Worm (Caenorhabditis elegans) whole organism, mixed stage, embryonic: ENCODE results near the gene pno-1.

ENCODE experiments used
- M03D4.4 ChIP-seq: sonication (generic microtip); optimal IDR thresholded peaks from 2 replicates; lab custom pipeline; 2017; ENCODE audit warnings: mild to moderate bottlenecking, missing genetic modification characterization, missing compliant biosample characterization
- bed-3 ChIP-seq: fragments of 200-800 bp; sonication (Bioruptor generic); optimal IDR thresholded peaks from 3 replicates; lab custom pipeline; 2018; ENCODE audit warnings: mild to moderate bottlenecking, missing genetic modification characterization, moderate library complexity, missing compliant biosample characterization
- blmp-1 ChIP-seq: fragments of 150-350 bp; optimal IDR thresholded peaks from 2 replicates; lab custom pipeline; 2014; ENCODE audit warnings: missing biosample characterization, missing genetic modification characterization
- ceh-39 ChIP-seq: fragments of 150-350 bp; optimal IDR thresholded peaks from 2 replicates; lab custom pipeline; 2014; ENCODE audit warnings: missing biosample characterization, missing genetic modification characterization
- ceh-43 ChIP-seq: fragments of 200-800 bp; sonication (Bioruptor generic); optimal IDR thresholded peaks from 2 replicates; lab custom pipeline; 2018; ENCODE audit warnings: mild to moderate bottlenecking, missing genetic modification characterization, moderate library complexity, missing compliant biosample characterization
- ces-1 ChIP-seq: fragments of 150-350 bp; optimal IDR thresholded peaks from 2 replicates; lab custom pipeline; 2014; ENCODE audit warnings: missing biosample characterization, missing genetic modification reagents, missing genetic modification characterization
- cnd-1 ChIP-seq: fragments of 200-800 bp; sonication (Bioruptor generic); optimal IDR thresholded peaks from 2 replicates; lab custom pipeline; 2018; ENCODE audit warnings: mild to moderate bottlenecking, missing genetic modification characterization, missing compliant biosample characterization
- drap-1 ChIP-seq: fragments of 200-800 bp; sonication (Bioruptor generic); optimal IDR thresholded peaks from 3 replicates; lab custom pipeline; 2018; ENCODE audit warnings: mild to moderate bottlenecking, missing genetic modification characterization, missing compliant biosample characterization
- elt-1 ChIP-seq: sonication (generic microtip); optimal IDR thresholded peaks from 2 replicates; lab custom pipeline; 2017; ENCODE audit warnings: missing genetic modification characterization, mild to moderate bottlenecking, missing compliant biosample characterization, antibody characterized with exemption, moderate library complexity, borderline replicate concordance; ENCODE audit not compliant: insufficient read depth
- elt-3 ChIP-seq: fragments of 150-350 bp; optimal IDR thresholded peaks from 2 replicates; lab custom pipeline; 2014; ENCODE audit warnings: missing biosample characterization, missing genetic modification characterization
- flh-1 ChIP-seq: fragments of 200-800 bp; sonication (Bioruptor generic); optimal IDR thresholded peaks from 2 replicates; lab custom pipeline; 2018; ENCODE audit warnings: mild to moderate bottlenecking, missing genetic modification characterization, moderate library complexity, missing compliant biosample characterization
- ham-2 ChIP-seq: fragments of 200-800 bp; sonication (Bioruptor generic); optimal IDR thresholded peaks from 2 replicates; lab custom pipeline; 2018; ENCODE audit warnings: mild to moderate bottlenecking, missing genetic modification characterization, missing compliant biosample characterization
- hlh-1 ChIP-seq: fragments of 150-350 bp; optimal IDR thresholded peaks from 2 replicates; lab custom pipeline; 2014; ENCODE audit warnings: missing biosample characterization, missing genetic modification reagents, missing genetic modification characterization
- lin-32 ChIP-seq: fragments of 200-800 bp; sonication (Bioruptor generic); optimal IDR thresholded peaks from 2 replicates; lab custom pipeline; 2018; ENCODE audit warnings: mild to moderate bottlenecking, missing genetic modification characterization, missing compliant biosample characterization
- lsy-2 ChIP-seq: fragments of 150-350 bp; optimal IDR thresholded peaks from 2 replicates; lab custom pipeline; 2014; ENCODE audit warnings: missing biosample characterization, missing genetic modification characterization
- mab-5 ChIP-seq: fragments of 150-350 bp; optimal IDR thresholded peaks from 2 replicates; lab custom pipeline; 2014; ENCODE audit warnings: missing biosample characterization, missing genetic modification characterization
- mep-1 ChIP-seq: fragments of 150-350 bp; optimal IDR thresholded peaks from 2 replicates; lab custom pipeline; 2017; ENCODE audit warnings: missing biosample characterization, missing genetic modification reagents, missing genetic modification characterization, inconsistent platforms
- mls-2 ChIP-seq: sonication (generic microtip); optimal IDR thresholded peaks from 2 replicates; lab custom pipeline; 2016; ENCODE audit warnings: mild to moderate bottlenecking, missing genetic modification characterization, moderate library complexity, missing compliant biosample characterization
- nhr-12 ChIP-seq: fragments of 150-350 bp; optimal IDR thresholded peaks from 2 replicates; lab custom pipeline; 2014; ENCODE audit warnings: missing biosample characterization, missing genetic modification characterization
- nhr-2 ChIP-seq: fragments of 150-350 bp; optimal IDR thresholded peaks from 2 replicates; lab custom pipeline; 2014; ENCODE audit warnings: missing biosample characterization, missing genetic modification characterization
- nhr-237 ChIP-seq: fragments of 150-350 bp; optimal IDR thresholded peaks from 2 replicates; lab custom pipeline; 2014; ENCODE audit warnings: missing biosample characterization, missing genetic modification characterization
- nhr-28 ChIP-seq: fragments of 150-350 bp; optimal IDR thresholded peaks from 2 replicates; lab custom pipeline; 2014; ENCODE audit warnings: missing biosample characterization, missing genetic modification characterization
- nhr-76 ChIP-seq: sonication (generic microtip); optimal IDR thresholded peaks from 2 replicates; lab custom pipeline; 2017; ENCODE audit warnings: missing biosample characterization, missing genetic modification characterization
- pha-4 ChIP-seq: fragments of 150-350 bp; optimal IDR thresholded peaks from 2 replicates; lab custom pipeline; 2018; ENCODE audit warnings: missing biosample characterization, missing genetic modification reagents, missing genetic modification characterization
- sem-2 ChIP-seq: fragments of 200-800 bp; sonication (Bioruptor generic); optimal IDR thresholded peaks from 2 replicates; lab custom pipeline; 2018; ENCODE audit warnings: mild to moderate bottlenecking, missing genetic modification characterization, missing compliant biosample characterization
- snpc-4 ChIP-seq: fragments of 150-350 bp; optimal IDR thresholded peaks from 2 replicates; lab custom pipeline; 2014; ENCODE audit warnings: missing biosample characterization, missing genetic modification characterization
- sptf-1 ChIP-seq: sonication (generic microtip); optimal IDR thresholded peaks from 2 replicates; lab custom pipeline; 2017; ENCODE audit warnings: mild to moderate bottlenecking, missing genetic modification characterization, moderate library complexity, missing compliant biosample characterization
- tbx-8 ChIP-seq: fragments of 200-800 bp; sonication (Bioruptor generic); optimal IDR thresholded peaks from 2 replicates; lab custom pipeline; 2018; ENCODE audit warnings: mild to moderate bottlenecking, missing genetic modification characterization, moderate library complexity, missing compliant biosample characterization
- unc-120 ChIP-seq: sonication (generic microtip); optimal IDR thresholded peaks from 2 replicates; lab custom pipeline; 2017; ENCODE audit warnings: missing genetic modification characterization, missing compliant biosample characterization; ENCODE audit not compliant: poor library complexity, severe bottlenecking
- unc-39 ChIP-seq: fragments of 150-350 bp; optimal IDR thresholded peaks from 2 replicates; lab custom pipeline; 2014; ENCODE audit warnings: missing biosample characterization, missing genetic modification characterization
- unc-62 ChIP-seq: fragments of 150-350 bp; optimal IDR thresholded peaks from 2 replicates; lab custom pipeline; 2014; ENCODE audit warnings: missing biosample characterization, missing genetic modification reagents, missing genetic modification characterization
- ztf-11 ChIP-seq: fragments of 150-350 bp; optimal IDR thresholded peaks from 2 replicates; lab custom pipeline; 2014; ENCODE audit warnings: missing biosample characterization, missing genetic modification characterization

pno-1 gene

ce11 chrII:9742784-9743183, at the start of gene pno-1:
pno-1 (minus strand) TSS chrII:9742884.
- TF ChIP-seq pha-4 (tag; lab: Kevin White, UChicago): no peak
- no peak for TF ChIP-seq ceh-43 (GFP tag; lab: Kevin White, UChicago)
- no peak for TF ChIP-seq ces-1 (GFP tag; lab: Kevin White, UChicago)
- no peak for TF ChIP-seq flh-1 (GFP tag; lab: Kevin White, UChicago)

ce11 chrII:9791185-9791584, 48.5 kb upstream of the pno-1 start:
- no peak for TF ChIP-seq ceh-39 (tag; lab: Kevin White, UChicago)
- TF ChIP-seq nhr-12 (tag; lab: Kevin White, UChicago): no peak
- no peak for TF ChIP-seq ces-1 (GFP tag; lab: Kevin White, UChicago)
- TF ChIP-seq hlh-1 (tag; lab: Kevin White, UChicago): no peak
- TF ChIP-seq cnd-1 (tag; lab: Kevin White, UChicago): no peak
- no peak for TF ChIP-seq ztf-11 (tag; lab: Kevin White, UChicago)
- TF ChIP-seq unc-62 (GFP tag; lab: Kevin White, UChicago): no peak
- TF ChIP-seq snpc-4 (tag; lab: Kevin White, UChicago): no peak
- no peak for TF ChIP-seq blmp-1
- TF ChIP-seq drap-1 (GFP tag; lab: Kevin White, UChicago): no peak
- TF ChIP-seq nhr-76 (tag; lab: Kevin White, UChicago): no peak
- TF ChIP-seq, all 35 proteins: peak for 0

- no peak for TF ChIP-seq mab-5 (tag; lab: Kevin White, UChicago)
- no peak for TF ChIP-seq tbx-8 (GFP tag; lab: Kevin White, UChicago)
- peak; percentile 23 for TF ChIP-seq unc-62 (GFP tag; lab: Kevin White, UChicago)
- peak; percentile 44 for TF ChIP-seq elt-1 (tag; lab: Kevin White, UChicago)
- peak; percentile 52 for TF ChIP-seq unc-120 (tag; lab: Kevin White, UChicago)
These were observed 44.9 kb upstream of the pno-1 start, which contains the start of gene cyp-13A2 for ce11 chrII:9787395-9788152. cyp-13A2 (minus strand) TSS chrII:9787629.

ce11 chrII:9786215-9786614, 43.5 kb upstream of the pno-1 start:
- TF ChIP-seq sem-2 (GFP tag; lab: Kevin White, UChicago) (no peak), bed-3 (GFP tag; lab: Kevin White, UChicago) (no peak), sptf-1 (tag; lab: Kevin White, UChicago) (no peak), snpc-4 (tag; lab: Kevin White, UChicago) (no peak), unc-39 (tag; lab: Kevin White, UChicago) (no peak), flh-1 (GFP tag; lab: Kevin White, UChicago) (no peak), mab-5 (tag; lab: Kevin White, UChicago) (no peak), M03D4.4 (tag; lab: Kevin White, UChicago) (no peak), ztf-11 (tag; lab: Kevin White, UChicago) (no peak), mls-2 (tag; lab: Kevin White, UChicago) (no peak), lsy-2 (tag; lab: Kevin White, UChicago) (no peak), ham-2 (GFP tag; lab: Kevin White, UChicago) (no peak), lin-32 (GFP tag; lab: Kevin White, UChicago) (no peak), cnd-1 (tag; lab: Kevin White, UChicago) (no peak), nhr-237 (no peak), mep-1 (tag; lab: Kevin White, UChicago) (no peak), ceh-39 (tag; lab: Kevin White, UChicago) (no peak)
- TF ChIP-seq, all 35 proteins: peak for 0

- TF ChIP-seq unc-120 (tag; lab: Kevin White, UChicago): no peak
- TF ChIP-seq ceh-43 (GFP tag; lab: Kevin White, UChicago): no peak
- no peak for TF ChIP-seq unc-62 (GFP tag; lab: Kevin White, UChicago)
- TF ChIP-seq nhr-28 (tag; lab: Kevin White, UChicago): no peak
- no peak for TF ChIP-seq nhr-2 (tag; lab: Kevin White, UChicago)
- TF ChIP-seq elt-3 (tag; lab: Kevin White, UChicago): no peak
- TF ChIP-seq pha-4 (tag; lab: Kevin White, UChicago): no peak
- TF ChIP-seq nhr-237: no peak
- TF ChIP-seq hlh-1 (tag; lab: Kevin White, UChicago): no peak
- TF ChIP-seq cnd-1 (tag; lab: Kevin White, UChicago): no peak
- no peak for TF ChIP-seq mls-2 (tag; lab: Kevin White, UChicago)
- TF ChIP-seq mep-1 (tag; lab: Kevin White, UChicago): no peak
These were observed 39.7 kb upstream of the pno-1 start, which contains the start of gene T10B9.14 for ce11 chrII:9782337-9782736. T10B9.14 (minus strand) TSS chrII:9782437.
